Fruit fly (Drosophila melanogaster) whole organism, embryonic: ENCODE measurements around the gene CG7878.

ENCODE experiments used
- Antp ChIP-seq: fragments of 200-800 bp; sonication (Bioruptor generic); optimal IDR thresholded peaks from 3 replicates; lab custom pipeline; 2016; ENCODE audit warnings: missing biosample characterization, missing genetic modification characterization
- Asciz ChIP-seq: fragments of 200-800 bp; sonication (Bioruptor generic); optimal IDR thresholded peaks from 2 replicates; lab custom pipeline; 2017; ENCODE audit warnings: missing biosample characterization, mild to moderate bottlenecking, missing genetic modification characterization, missing genetic modification reagents
- Atf3 ChIP-seq: fragments of 200-800 bp; sonication (Bioruptor generic); optimal IDR thresholded peaks from 3 replicates; lab custom pipeline; 2016; ENCODE audit warnings: missing biosample characterization, missing genetic modification characterization
- CG11504 ChIP-seq: fragments of 200-800 bp; sonication (Bioruptor generic); optimal IDR thresholded peaks from 3 replicates; lab custom pipeline; 2019; ENCODE audit warnings: missing biosample characterization, mild to moderate bottlenecking, missing genetic modification characterization, moderate library complexity
- CG14860 ChIP-seq: fragments of 200-800 bp; sonication (Bioruptor generic); IDR thresholded peaks from 3 replicates; pipeline ENCODE4 v1.3.6; 2022; ENCODE audit warnings: missing biosample characterization, missing genetic modification characterization; ENCODE audit not compliant: partially characterized antibody
- CG16813 ChIP-seq: fragments of 200-800 bp; sonication (Bioruptor generic); IDR thresholded peaks from 3 replicates; pipeline ENCODE4 v1.3.6; 2022; ENCODE audit warnings: missing biosample characterization, missing genetic modification characterization; ENCODE audit not compliant: partially characterized antibody
- CG32767 ChIP-seq: fragments of 200-800 bp; sonication (Bioruptor generic); IDR thresholded peaks from 2 replicates; pipeline ENCODE4 v1.3.6; 2022; ENCODE audit warnings: missing biosample characterization, missing genetic modification characterization
- CG3995 ChIP-seq: fragments of 200-800 bp; sonication (Bioruptor generic); optimal IDR thresholded peaks from 3 replicates; lab custom pipeline; 2016; ENCODE audit warnings: missing biosample characterization, missing genetic modification characterization
- CG6791 ChIP-seq: fragments of 200-800 bp; sonication (Bioruptor generic); IDR thresholded peaks from 3 replicates; pipeline ENCODE4 v1.3.6; 2022; ENCODE audit warnings: missing biosample characterization, missing genetic modification characterization; ENCODE audit not compliant: partially characterized antibody
- CG7745 ChIP-seq: fragments of 200-800 bp; sonication (Bioruptor generic); optimal IDR thresholded peaks from 2 replicates; lab custom pipeline; 2018; ENCODE audit warnings: missing biosample characterization, mild to moderate bottlenecking, missing genetic modification characterization, moderate library complexity
- CG9215 ChIP-seq: fragments of 200-800 bp; sonication (Bioruptor generic); IDR thresholded peaks from 2 replicates; pipeline ENCODE4 v1.3.6; 2022; ENCODE audit warnings: missing biosample characterization, missing genetic modification characterization
- CkIIα-i1 ChIP-seq: fragments of 200-800 bp; sonication (Bioruptor generic); IDR thresholded peaks from 2 replicates; pipeline ENCODE4 v1.3.6; 2022; ENCODE audit warnings: missing biosample characterization, missing genetic modification characterization
- Dek ChIP-seq: fragments of 200-800 bp; sonication (Bioruptor generic); optimal IDR thresholded peaks from 3 replicates; lab custom pipeline; 2019; ENCODE audit warnings: missing biosample characterization, mild to moderate bottlenecking, missing genetic modification characterization, moderate library complexity
- Drgx ChIP-seq: fragments of 200-800 bp; sonication (Bioruptor generic); IDR thresholded peaks from 2 replicates; pipeline ENCODE4 v1.3.6; 2022; ENCODE audit warnings: missing biosample characterization, missing genetic modification characterization
- ERR ChIP-seq: fragments of 200-800 bp; sonication (Bioruptor generic); optimal IDR thresholded peaks from 2 replicates; lab custom pipeline; 2016; ENCODE audit warnings: missing biosample characterization, missing genetic modification characterization
- Hr3 ChIP-seq: fragments of 200-800 bp; sonication (Bioruptor generic); optimal IDR thresholded peaks from 3 replicates; lab custom pipeline; 2016; ENCODE audit warnings: missing biosample characterization, missing genetic modification characterization
- Hr51 ChIP-seq, 2 experiments: fragments of 200-800 bp; sonication (Bioruptor generic); optimal IDR thresholded peaks; 2 replicates in 1 of 2; 3 replicates in 1 of 2; lab custom pipeline; 2016 to 2018; ENCODE audit warnings: missing biosample characterization in 2 of 2, missing genetic modification characterization in 2 of 2, mild to moderate bottlenecking in 1 of 2, moderate library complexity in 1 of 2
- MTF-1 ChIP-seq: fragments of 200-800 bp; sonication (Bioruptor generic); optimal IDR thresholded peaks from 2 replicates; lab custom pipeline; 2018; ENCODE audit warnings: missing biosample characterization, mild to moderate bottlenecking, missing genetic modification characterization, borderline replicate concordance
- NK7.1 ChIP-seq: fragments of 200-800 bp; sonication (Bioruptor generic); optimal IDR thresholded peaks from 3 replicates; lab custom pipeline; 2016; ENCODE audit warnings: missing biosample characterization, missing genetic modification characterization
- Oaz ChIP-seq: fragments of 200-800 bp; sonication (Bioruptor generic); IDR thresholded peaks from 2 replicates; pipeline ENCODE4 v1.3.6; 2022; ENCODE audit warnings: missing biosample characterization, missing genetic modification characterization
- Ravus ChIP-seq: fragments of 200-800 bp; sonication (Bioruptor generic); IDR thresholded peaks from 2 replicates; pipeline ENCODE4 v1.3.6; 2022; ENCODE audit warnings: missing biosample characterization, missing genetic modification characterization
- Sin3A ChIP-seq: fragments of >200 bp; optimal IDR thresholded peaks from 2 replicates; lab custom pipeline; 2018
- Sox102F ChIP-seq: fragments of 200-800 bp; sonication (Bioruptor generic); optimal IDR thresholded peaks from 2 replicates; lab custom pipeline; 2018; ENCODE audit warnings: missing biosample characterization, mild to moderate bottlenecking, missing genetic modification characterization, moderate library complexity
- Xbp1 ChIP-seq: fragments of 200-800 bp; sonication (Bioruptor generic); optimal IDR thresholded peaks from 3 replicates; lab custom pipeline; 2016; ENCODE audit warnings: missing biosample characterization, mild to moderate bottlenecking, missing genetic modification characterization
- amos ChIP-seq: fragments of 200-800 bp; sonication (Bioruptor generic); IDR thresholded peaks from 2 replicates; pipeline ENCODE4 v1.3.6; 2022; ENCODE audit warnings: missing biosample characterization, missing genetic modification characterization; ENCODE audit not compliant: partially characterized antibody
- bab2 ChIP-seq: fragments of 200-800 bp; sonication (Bioruptor generic); optimal IDR thresholded peaks from 2 replicates; lab custom pipeline; 2016; ENCODE audit warnings: missing biosample characterization, missing genetic modification characterization
- bcd ChIP-seq: fragments of 200-800 bp; sonication (Bioruptor generic); optimal IDR thresholded peaks from 2 replicates; lab custom pipeline; 2017; ENCODE audit warnings: missing biosample characterization, mild to moderate bottlenecking, missing genetic modification characterization
- bsh ChIP-seq, 2 experiments: fragments of 200-800 bp; sonication (Bioruptor generic); optimal IDR thresholded peaks; 2 replicates each; lab custom pipeline; 2017 to 2018; ENCODE audit warnings: mild to moderate bottlenecking in 2 of 2, missing biosample characterization in 2 of 2, missing genetic modification characterization in 2 of 2, moderate library complexity in 1 of 2
- cas ChIP-seq: fragments of 200-800 bp; sonication (Bioruptor generic); IDR thresholded peaks from 2 replicates; pipeline ENCODE4 v1.3.6; 2022; ENCODE audit warnings: missing biosample characterization, missing genetic modification characterization
- corto ChIP-seq: fragments of 200-800 bp; sonication (Bioruptor generic); optimal IDR thresholded peaks from 2 replicates; lab custom pipeline; 2016; ENCODE audit warnings: missing biosample characterization, mild to moderate bottlenecking, missing genetic modification characterization, moderate library complexity
- danr ChIP-seq: fragments of 200-800 bp; sonication (Bioruptor generic); IDR thresholded peaks from 2 replicates; pipeline ENCODE4 v1.3.6; 2022; ENCODE audit warnings: missing biosample characterization, missing genetic modification characterization
- eve ChIP-seq, 2 experiments: fragments of >200 bp; optimal IDR thresholded peaks; 2 replicates each; lab custom pipeline; 2017; ENCODE audit warnings: missing biosample characterization in 2 of 2, missing genetic modification characterization in 2 of 2
- ftz-f1 ChIP-seq: fragments of 200-800 bp; sonication (Bioruptor generic); optimal IDR thresholded peaks from 2 replicates; lab custom pipeline; 2016; ENCODE audit warnings: missing biosample characterization, missing genetic modification characterization
- fu2 ChIP-seq: fragments of 200-800 bp; sonication (Bioruptor generic); optimal IDR thresholded peaks from 2 replicates; lab custom pipeline; 2016; ENCODE audit warnings: missing biosample characterization, missing genetic modification characterization
- gt ChIP-seq: fragments of 200-800 bp; sonication (Bioruptor generic); IDR thresholded peaks from 2 replicates; pipeline ENCODE4 v1.3.6; 2022; ENCODE audit warnings: missing biosample characterization, missing genetic modification characterization
- hb ChIP-seq: fragments of 200-800 bp; sonication (Bioruptor generic); IDR thresholded peaks from 3 replicates; pipeline ENCODE4 v1.3.6; 2022; ENCODE audit warnings: missing biosample characterization, missing genetic modification characterization; ENCODE audit not compliant: partially characterized antibody
- hbn ChIP-seq: fragments of 200-800 bp; sonication (Bioruptor generic); IDR thresholded peaks from 2 replicates; pipeline ENCODE4 v1.3.6; 2022; ENCODE audit warnings: missing biosample characterization, missing genetic modification characterization; ENCODE audit not compliant: partially characterized antibody
- inv ChIP-seq: fragments of 200-800 bp; sonication (Bioruptor generic); IDR thresholded peaks from 2 replicates; pipeline ENCODE4 v1.3.6; 2022; ENCODE audit warnings: missing biosample characterization, missing genetic modification characterization; ENCODE audit not compliant: partially characterized antibody
- kah ChIP-seq: fragments of 200-800 bp; sonication (Bioruptor generic); optimal IDR thresholded peaks from 2 replicates; lab custom pipeline; 2018; ENCODE audit warnings: missing biosample characterization, mild to moderate bottlenecking, missing genetic modification characterization
- kay ChIP-seq: fragments of 200-800 bp; sonication (Bioruptor generic); optimal IDR thresholded peaks from 2 replicates; lab custom pipeline; 2016; ENCODE audit warnings: missing biosample characterization, missing genetic modification characterization
- klu ChIP-seq: fragments of 200-800 bp; sonication (Bioruptor generic); IDR thresholded peaks from 2 replicates; pipeline ENCODE4 v1.3.6; 2022; ENCODE audit warnings: missing biosample characterization, missing genetic modification characterization
- knrl ChIP-seq: fragments of 200-800 bp; sonication (Bioruptor generic); IDR thresholded peaks from 3 replicates; pipeline ENCODE4 v1.3.6; 2022; ENCODE audit warnings: missing biosample characterization, missing genetic modification characterization; ENCODE audit not compliant: partially characterized antibody
- maf-S ChIP-seq: fragments of 200-800 bp; sonication (Bioruptor generic); optimal IDR thresholded peaks from 2 replicates; lab custom pipeline; 2016; ENCODE audit warnings: missing biosample characterization, missing genetic modification characterization
- otp ChIP-seq: fragments of 200-800 bp; sonication (Bioruptor generic); IDR thresholded peaks from 3 replicates; pipeline ENCODE4, ENCODE4 v1.3.6; 2022; ENCODE audit warnings: missing biosample characterization, missing genetic modification characterization
- tio ChIP-seq: fragments of 200-800 bp; sonication (Bioruptor generic); optimal IDR thresholded peaks from 2 replicates; lab custom pipeline; 2017; ENCODE audit warnings: missing biosample characterization, missing genetic modification characterization, inconsistent platforms
- tx ChIP-seq: fragments of 200-800 bp; sonication (Bioruptor generic); optimal IDR thresholded peaks from 2 replicates; lab custom pipeline; 2016; ENCODE audit warnings: missing biosample characterization, missing genetic modification characterization
- yki ChIP-seq: fragments of >200 bp; optimal IDR thresholded peaks from 3 replicates; lab custom pipeline; 2018
- zf30C ChIP-seq: fragments of 200-800 bp; sonication (Bioruptor generic); optimal IDR thresholded peaks from 3 replicates; lab custom pipeline; 2018; ENCODE audit warnings: missing biosample characterization, mild to moderate bottlenecking, missing genetic modification characterization
- zfh2 ChIP-seq: fragments of 200-800 bp; sonication (Bioruptor generic); optimal IDR thresholded peaks from 2 replicates; lab custom pipeline; 2016; ENCODE audit warnings: missing biosample characterization, missing genetic modification characterization

CG7878 gene

DNA sequence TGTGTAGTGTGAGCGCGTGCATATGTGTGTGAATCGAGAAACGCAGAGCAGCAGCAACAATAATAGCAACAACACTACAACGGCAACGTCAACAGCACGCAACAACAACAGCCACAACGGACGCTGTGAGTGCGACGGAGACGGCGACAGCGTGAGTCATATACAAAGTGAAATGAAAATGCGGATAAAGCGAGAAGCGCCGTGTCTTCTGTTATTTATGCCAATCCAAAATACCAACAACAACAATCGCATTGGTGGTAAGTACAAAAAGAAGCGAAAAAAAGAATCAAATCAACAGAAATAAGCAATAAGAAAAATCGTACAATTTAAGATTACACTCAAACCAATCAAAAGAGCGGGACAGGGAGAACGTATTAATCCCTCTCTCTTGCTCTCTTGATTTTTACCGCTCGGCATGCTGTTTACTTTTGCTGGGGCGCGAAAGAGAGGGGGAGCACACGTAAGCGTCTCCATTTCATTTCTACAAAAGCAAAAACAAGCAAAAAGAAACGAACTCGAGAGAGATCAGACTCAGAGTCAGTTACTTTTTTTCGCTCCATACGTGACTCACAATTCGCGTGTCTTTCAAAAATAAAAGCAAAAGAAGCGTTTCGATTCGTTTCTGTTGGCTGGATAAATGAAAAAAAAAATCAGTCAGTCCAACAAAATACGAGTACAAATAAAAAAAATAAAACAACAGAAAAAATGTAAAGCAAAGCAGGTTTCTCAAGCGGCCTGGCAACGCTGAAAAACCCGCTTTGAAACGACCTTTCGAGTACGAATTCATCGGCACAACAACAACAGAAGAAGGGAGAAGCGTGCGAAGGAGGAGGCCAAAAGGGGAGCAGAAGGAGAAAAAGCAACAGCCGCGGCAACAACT lies 16.4 kb upstream of the CG7878 start (continued):
- TF ChIP-seq otp (no peak), CG6791 (GFP tag; lab: Robert Waterston, UW) (no peak), Hr51 (GFP tag; optimal IDR thresholded peaks at IDR 0.05; lab: Kevin White, UChicago) (peak in 1 of 2 experiments; percentile 6), tio (GFP tag; lab: Kevin White, UChicago) (no peak), maf-S (GFP tag; lab: Kevin White, UChicago) (no peak), hbn (no peak), danr (GFP tag; lab: Robert Waterston, UW) (no peak), CkIIα-i1 (GFP tag; lab: Robert Waterston, UW) (no peak), eve (GFP tag; optimal IDR thresholded peaks at IDR 0.05; lab: Kevin White, UChicago) (peak in 1 of 2 experiments; percentile 75), Drgx (no peak), Asciz (GFP tag; lab: Kevin White, UChicago) (peak; percentile 3), Oaz (no peak), kah (GFP tag; lab: Kevin White, UChicago) (no peak), hb (GFP tag; lab: Robert Waterston, UW) (no peak), Sin3A (lab: Kevin White, UChicago) (no peak), zfh2 (no peak), Sox102F (GFP tag; lab: Kevin White, UChicago) (no peak), inv (no peak), ERR (GFP tag; lab: Kevin White, UChicago) (no peak), CG14860 (GFP tag; lab: Robert Waterston, UW) (no peak), Antp (no peak), Hr3 (no peak), ftz-f1 (peak; percentile 7), CG32767 (GFP tag; lab: Robert Waterston, UW) (no peak), Ravus (GFP tag; lab: Robert Waterston, UW) (no peak), CG16813 (GFP tag; lab: Robert Waterston, UW) (no peak), Dek (tag; lab: Kevin White, UChicago) (peak; percentile 0), zf30C (GFP tag; lab: Kevin White, UChicago) (peak; percentile 22), klu (GFP tag; lab: Robert Waterston, UW) (no peak), gt (no peak), knrl (GFP tag; lab: Robert Waterston, UW) (no peak), Xbp1 (GFP tag; lab: Kevin White, UChicago) (peak; percentile 22), fu2 (GFP tag; lab: Kevin White, UChicago) (no peak), bab2 (no peak), NK7.1 (GFP tag; lab: Kevin White, UChicago) (no peak), cas (no peak), yki (lab: Kevin White, UChicago) (peak; percentile 33), kay (peak; percentile 99), amos (GFP tag; lab: Robert Waterston, UW) (no peak), Atf3 (GFP tag; lab: Kevin White, UChicago) (peak; percentile 10), CG3995 (GFP tag; lab: Kevin White, UChicago) (peak; percentile 33), MTF-1 (no peak), CG7745 (tag; lab: Kevin White, UChicago) (no peak), tx (GFP tag; lab: Kevin White, UChicago) (no peak), CG11504 (no peak), corto (GFP tag; lab: Kevin White, UChicago) (peak; percentile 90), bsh (GFP tag; optimal IDR thresholded peaks at IDR 0.05; lab: Kevin White, UChicago) (peak in 1 of 2 experiments; percentile 100), bcd (peak; percentile 12), CG9215 (GFP tag; lab: Robert Waterston, UW) (no peak)
